Fruit fly (Drosophila melanogaster) whole organism, embryonic: Measurements from ENCODE around the gene CG44001.

Experiments
- CG1603 ChIP-seq: fragments of 200-800 bp; sonication (Bioruptor generic); optimal IDR thresholded peaks from 2 replicates; lab custom pipeline; 2019; ENCODE audit warnings: missing biosample characterization, mild to moderate bottlenecking, missing genetic modification characterization, moderate library complexity
- D19B ChIP-seq: fragments of 200-800 bp; sonication (Bioruptor generic); optimal IDR thresholded peaks from 2 replicates; lab custom pipeline; 2017; ENCODE audit warnings: missing biosample characterization, mild to moderate bottlenecking, missing genetic modification characterization
- Dek ChIP-seq: fragments of 200-800 bp; sonication (Bioruptor generic); optimal IDR thresholded peaks from 3 replicates; lab custom pipeline; 2019; ENCODE audit warnings: missing biosample characterization, mild to moderate bottlenecking, missing genetic modification characterization, moderate library complexity
- Hr78 ChIP-seq, 2 experiments: fragments of 200-800 bp in 1 of 2; fragments of >200 bp in 1 of 2; sonication (Bioruptor generic) in 1 of 2; optimal IDR thresholded peaks; 2 replicates each; lab custom pipeline; 2017 to 2019; ENCODE audit warnings: missing biosample characterization in 2 of 2, missing genetic modification characterization in 2 of 2, mild to moderate bottlenecking in 1 of 2, moderate library complexity in 1 of 2
- MESR4 ChIP-seq: fragments of 200-800 bp; sonication (Bioruptor generic); optimal IDR thresholded peaks from 2 replicates; lab custom pipeline; 2018; ENCODE audit warnings: missing biosample characterization, mild to moderate bottlenecking, missing genetic modification characterization, moderate library complexity
- Nf-YB ChIP-seq: fragments of 200-800 bp; sonication (Bioruptor generic); optimal IDR thresholded peaks from 3 replicates; lab custom pipeline; 2019; ENCODE audit warnings: missing biosample characterization, mild to moderate bottlenecking, missing genetic modification characterization, moderate library complexity
- Spps ChIP-seq: fragments of 200-800 bp; sonication (Bioruptor generic); optimal IDR thresholded peaks from 2 replicates; lab custom pipeline; 2018; ENCODE audit warnings: missing biosample characterization, mild to moderate bottlenecking, missing genetic modification characterization
- Taf1 ChIP-seq: fragments of 200-800 bp; sonication (Bioruptor generic); IDR thresholded peaks from 2 replicates; pipeline ENCODE4 v1.3.6; 2022; ENCODE audit warnings: missing biosample characterization, missing genetic modification characterization
- ara ChIP-seq: fragments of 200-800 bp; sonication (Bioruptor generic); IDR thresholded peaks from 2 replicates; pipeline ENCODE4 v1.3.6; 2022; ENCODE audit warnings: missing biosample characterization, missing genetic modification characterization
- gem ChIP-seq: fragments of 200-800 bp; sonication (Bioruptor generic); optimal IDR thresholded peaks from 2 replicates; lab custom pipeline; 2019; ENCODE audit warnings: missing biosample characterization, mild to moderate bottlenecking, missing genetic modification characterization, moderate library complexity
- ssp ChIP-seq: fragments of 200-800 bp; sonication (Bioruptor generic); IDR thresholded peaks from 2 replicates; pipeline ENCODE4 v1.3.6; 2022; ENCODE audit warnings: missing biosample characterization, missing genetic modification characterization

- TF ChIP-seq CG1603: peak; percentile 25
- TF ChIP-seq Nf-YB (GFP tag; lab: Kevin White, UChicago): no peak
- TF ChIP-seq Dek: no peak
- TF ChIP-seq Hr78 (GFP tag; optimal IDR thresholded peaks at IDR 0.05; lab: Kevin White, UChicago): no peak
- no peak for TF ChIP-seq ssp (GFP tag; lab: Robert Waterston, UW)
- TF ChIP-seq Spps (tag; lab: Kevin White, UChicago): no peak
- peak; percentile 69 for TF ChIP-seq gem (tag; lab: Kevin White, UChicago)
- TF ChIP-seq MESR4 (GFP tag; lab: Kevin White, UChicago): no peak
- 0 out of 2 replicates have a peak, but pooled peaks have one; percentile 18 for TF ChIP-seq Taf1 (GFP tag; lab: Robert Waterston, UW)
- no peak for TF ChIP-seq ara
- TF ChIP-seq D19B (GFP tag; lab: Kevin White, UChicago): peak; percentile 10
These were observed 551 bp downstream of the CG44001 start for dm6 chr2L:5043495-5044146.
